Worm (Caenorhabditis elegans) whole organism, young adult: ENCODE measurements around the gene vhp-1.
A peak's percentile ranks its signal among the peaks of the same experiment; 100 is the strongest.

Experiments used
- F22D6.2 ChIP-seq: sonication (generic microtip); optimal IDR thresholded peaks from 2 replicates; lab custom pipeline; 2016; ENCODE audit warnings: mild to moderate bottlenecking, missing genetic modification characterization, missing compliant biosample characterization
- F52B5.7 ChIP-seq: sonication (generic microtip); optimal IDR thresholded peaks from 2 replicates; lab custom pipeline; 2016; ENCODE audit warnings: mild to moderate bottlenecking, missing genetic modification characterization, missing compliant biosample characterization
- F57C9.4 ChIP-seq: sonication (generic microtip); optimal IDR thresholded peaks from 2 replicates; lab custom pipeline; 2017; ENCODE audit warnings: mild to moderate bottlenecking, missing genetic modification characterization, missing compliant biosample characterization
- K12H6.12 ChIP-seq: fragments of 200-800 bp; sonication (Bioruptor generic); optimal IDR thresholded peaks from 2 replicates; lab custom pipeline; 2018; ENCODE audit warnings: mild to moderate bottlenecking, missing genetic modification characterization, missing compliant biosample characterization
- ama-1 ChIP-seq, 3 experiments: fragments of 150-350 bp in 1 of 3; sonication (generic microtip) in 2 of 3; optimal IDR thresholded peaks; 2 replicates each; lab custom pipeline; 2014 to 2018; ENCODE audit warnings: missing biosample characterization in 2 of 3, missing genetic modification characterization in 2 of 3, missing genetic modification reagents in 2 of 3
- aptf-3 ChIP-seq: fragments of 200-800 bp; sonication (Bioruptor generic); IDR thresholded peaks from 2 replicates; pipeline ENCODE4 v1.3.6; 2022; ENCODE audit warnings: missing genetic modification characterization, missing compliant biosample characterization
- athp-1 ChIP-seq: sonication (generic microtip); optimal IDR thresholded peaks from 2 replicates; lab custom pipeline; 2017; ENCODE audit warnings: mild to moderate bottlenecking, missing genetic modification characterization, missing compliant biosample characterization
- ceh-27 ChIP-seq: fragments of 200-800 bp; sonication (Bioruptor generic); optimal IDR thresholded peaks from 2 replicates; lab custom pipeline; 2018; ENCODE audit warnings: mild to moderate bottlenecking, missing genetic modification characterization, moderate library complexity, missing compliant biosample characterization
- ceh-91 ChIP-seq: fragments of 200-800 bp; sonication (Bioruptor generic); IDR thresholded peaks from 2 replicates; pipeline ENCODE4 v1.3.6; 2022; ENCODE audit warnings: missing genetic modification reagents, missing genetic modification characterization, missing compliant biosample characterization
- efl-1 ChIP-seq: fragments of 150-350 bp; optimal IDR thresholded peaks from 2 replicates; lab custom pipeline; 2014; ENCODE audit warnings: missing biosample characterization, missing genetic modification reagents, missing genetic modification characterization
- hrde-1 ChIP-seq: sonication (generic microtip); optimal IDR thresholded peaks from 2 replicates; lab custom pipeline; 2016; ENCODE audit warnings: missing genetic modification characterization, mild to moderate bottlenecking, missing compliant biosample characterization, moderate library complexity, missing genotype, missing genetic modification reagents, borderline replicate concordance
- madf-10 ChIP-seq: sonication (generic microtip); optimal IDR thresholded peaks from 2 replicates; lab custom pipeline; 2016; ENCODE audit warnings: mild to moderate bottlenecking, missing genetic modification characterization, missing compliant biosample characterization
- madf-3 ChIP-seq: fragments of 200-800 bp; sonication (Bioruptor generic); IDR thresholded peaks from 2 replicates; pipeline ENCODE4 v1.3.6; 2022; ENCODE audit warnings: missing genetic modification reagents, missing genetic modification characterization, missing compliant biosample characterization
- mcd-1 ChIP-seq: fragments of 200-800 bp; sonication (Bioruptor generic); IDR thresholded peaks from 2 replicates; pipeline ENCODE4 v1.3.6; 2022; ENCODE audit warnings: missing genetic modification reagents, missing genetic modification characterization, missing compliant biosample characterization
- nfyb-1 ChIP-seq: fragments of 200-800 bp; sonication (Bioruptor generic); IDR thresholded peaks from 2 replicates; pipeline ENCODE4 v1.3.6; 2022; ENCODE audit warnings: missing genetic modification reagents, missing genetic modification characterization, missing compliant biosample characterization
- pbrm-1 ChIP-seq: fragments of 200-800 bp; sonication (Bioruptor generic); IDR thresholded peaks from 2 replicates; pipeline ENCODE4 v1.3.6; 2022; ENCODE audit warnings: missing genetic modification reagents, missing genetic modification characterization, missing compliant biosample characterization
- snpc-1.3 ChIP-seq: sonication (generic microtip); optimal IDR thresholded peaks from 2 replicates; lab custom pipeline; 2017; ENCODE audit warnings: missing genetic modification characterization, mild to moderate bottlenecking, missing compliant biosample characterization, antibody characterized with exemption, moderate library complexity, missing genotype, missing genetic modification reagents; ENCODE audit not compliant: insufficient read depth
- tlf-1 ChIP-seq: fragments of 200-800 bp; sonication (Bioruptor generic); optimal IDR thresholded peaks from 2 replicates; lab custom pipeline; 2018; ENCODE audit warnings: mild to moderate bottlenecking, missing genetic modification characterization, missing compliant biosample characterization
- unc-130 ChIP-seq: sonication (generic microtip); optimal IDR thresholded peaks from 2 replicates; lab custom pipeline; 2016; ENCODE audit warnings: missing genetic modification reagents, missing genetic modification characterization, missing compliant biosample characterization

Gene vhp-1

DNA sequence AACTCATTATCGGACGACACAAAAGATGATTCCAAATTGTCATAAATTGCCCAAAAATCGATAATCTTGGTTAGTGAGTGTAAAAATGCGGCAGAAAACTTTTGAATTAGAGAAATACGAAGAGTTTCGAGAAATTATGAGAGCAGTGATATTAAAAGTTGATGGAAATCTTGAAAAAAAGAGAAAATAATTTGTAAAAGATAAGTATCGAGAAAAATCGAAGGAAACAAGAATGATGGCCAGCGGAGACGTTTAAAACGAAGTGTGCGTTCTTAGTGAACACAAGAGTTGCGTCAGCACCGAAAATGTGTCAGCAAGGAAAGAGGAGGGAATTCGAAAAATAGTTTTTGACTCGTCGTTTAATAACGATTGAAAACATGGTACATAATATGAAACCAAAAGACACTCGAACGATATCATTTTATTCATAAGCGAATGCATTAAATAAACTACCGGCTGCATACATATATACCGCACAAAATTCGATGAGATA, 66.8 kb downstream of the vhp-1 start, which contains the start of gene ndx-6 (continued):
- TF ChIP-seq athp-1 (peak; percentile 38), nfyb-1 (GFP tag; lab: Robert Waterston, UW) (peak; percentile 77; the same call in 1 of the 2 replicates), mcd-1 (GFP tag; lab: Robert Waterston, UW) (peak; percentile 79), F52B5.7 (no peak), pbrm-1 (GFP tag; lab: Robert Waterston, UW) (peak; percentile 52; the same call in 1 of the 2 replicates), hrde-1 (tag; lab: Kevin White, UChicago) (no peak), ceh-91 (0 out of 2 replicates have a peak, but pooled peaks have one; percentile 33), snpc-1.3 (tag; lab: Kevin White, UChicago) (peak; percentile 5), madf-3 (GFP tag; lab: Robert Waterston, UW) (peak; percentile 75; the same call in 1 of the 2 replicates), aptf-3 (GFP tag; lab: Robert Waterston, UW) (no peak), madf-10 (tag; lab: Kevin White, UChicago) (no peak), tlf-1 (GFP tag; lab: Kevin White, UChicago) (peak; percentile 28), efl-1 (GFP tag; lab: Kevin White, UChicago) (peak; percentile 85), F22D6.2 (tag; lab: Kevin White, UChicago) (no peak), ama-1 (optimal IDR thresholded peaks at IDR 0.05; lab: Kevin White, UChicago) (no peak), ama-1 (GFP tag; optimal IDR thresholded peaks at IDR 0.05; lab: Kevin White, UChicago) (no peak), unc-130 (GFP tag; lab: Kevin White, UChicago) (no peak), K12H6.12 (tag; lab: Kevin White, UChicago) (no peak), F57C9.4 (tag; lab: Kevin White, UChicago) (no peak), ceh-27 (peak; percentile 46)
